Worm (Caenorhabditis elegans): ENCODE results near the gene ipla-2.

The ipla-2 gene

ce11 chrX:9862916-9863624 is 25.2 kb upstream of the ipla-2 start, which contains the start of the genes gst-36 and R07B1.5:
Gene gst-36 (minus strand): TSS chrX:9862960.
Gene R07B1.5 (plus strand): TSS chrX:9863580.
- no peak for TF ChIP-seq T22C8.4 (GFP tag; IDR thresholded peaks at IDR 0.05)
- no peak for TF ChIP-seq med-1 (GFP tag; optimal IDR thresholded peaks at IDR 0.05; ENCODE audit: insufficient read depth)
- no peak for TF ChIP-seq flt-1 (GFP tag; IDR thresholded peaks at IDR 0.05)
- TF ChIP-seq tab-1 (GFP tag; IDR thresholded peaks at IDR 0.05) = no peak
- no peak for TF ChIP-seq ztf-23 (GFP tag; IDR thresholded peaks at IDR 0.05)
- TF ChIP-seq ztf-29 (GFP tag; IDR thresholded peaks at IDR 0.05) = no peak

ce11 chrX:9858069-9858468 is 20.2 kb upstream of the ipla-2 start, which contains the start of gene scav-5:
Gene scav-5 (plus strand): TSS chrX:9858365.
- TF ChIP-seq cog-1 (tag; optimal IDR thresholded peaks at IDR 0.05) (no peak), T22C8.4 (GFP tag; IDR thresholded peaks at IDR 0.05) (no peak), klf-2 (GFP tag; conservative IDR thresholded peaks at IDR 0.05) (no peak), med-1 (GFP tag; optimal IDR thresholded peaks at IDR 0.05; ENCODE audit: insufficient read depth) (no peak), tab-1 (GFP tag; IDR thresholded peaks at IDR 0.05) (no peak), ztf-29 (GFP tag; IDR thresholded peaks at IDR 0.05) (no peak), flt-1 (GFP tag; IDR thresholded peaks at IDR 0.05) (no peak), ztf-23 (GFP tag; IDR thresholded peaks at IDR 0.05) (no peak), ref-1 (GFP tag; conservative IDR thresholded peaks at IDR 0.05) (no peak)

- TF ChIP-seq tab-1 (GFP tag; IDR thresholded peaks at IDR 0.05) = no peak
- TF ChIP-seq cog-1 (tag; optimal IDR thresholded peaks at IDR 0.05) = no peak
- TF ChIP-seq T22C8.4 (GFP tag; IDR thresholded peaks at IDR 0.05) = no peak
- TF ChIP-seq ztf-29 (GFP tag; IDR thresholded peaks at IDR 0.05) = no peak
- TF ChIP-seq flt-1 (GFP tag; IDR thresholded peaks at IDR 0.05) = no peak
- no peak for TF ChIP-seq klf-2 (GFP tag; conservative IDR thresholded peaks at IDR 0.05)
- no peak for TF ChIP-seq ref-1 (GFP tag; conservative IDR thresholded peaks at IDR 0.05)
- TF ChIP-seq ztf-23 (GFP tag; IDR thresholded peaks at IDR 0.05) = no peak
- TF ChIP-seq med-1 (GFP tag; optimal IDR thresholded peaks at IDR 0.05; ENCODE audit: insufficient read depth) = no peak
Observed at ce11 chrX:9856618-9857017, 18.8 kb upstream of the ipla-2 start, which contains the start of gene R07B1.11. Gene R07B1.11 (plus strand): TSS chrX:9856918.

- TF ChIP-seq med-1 (GFP tag; optimal IDR thresholded peaks at IDR 0.05; ENCODE audit: insufficient read depth) = no peak
- TF ChIP-seq ztf-29 (GFP tag; IDR thresholded peaks at IDR 0.05) = no peak
- no peak for TF ChIP-seq ztf-23 (GFP tag; IDR thresholded peaks at IDR 0.05)
- no peak for TF ChIP-seq tab-1 (GFP tag; IDR thresholded peaks at IDR 0.05)
Observed at ce11 chrX:9851745-9852330, 14.0 kb upstream of the ipla-2 start, which contains the start of gene lec-7. Gene lec-7 (plus strand): TSS chrX:9852041.

ce11 chrX:9850258-9850657 is 12.4 kb upstream of the ipla-2 start, which contains the start of gene lec-8:
Gene lec-8 (plus strand): TSS chrX:9850571.
- no peak for TF ChIP-seq ref-1 (GFP tag; conservative IDR thresholded peaks at IDR 0.05)
- no peak for TF ChIP-seq ztf-29 (GFP tag; IDR thresholded peaks at IDR 0.05)
- no peak for TF ChIP-seq ztf-23 (GFP tag; IDR thresholded peaks at IDR 0.05)
- no peak for TF ChIP-seq flt-1 (GFP tag; IDR thresholded peaks at IDR 0.05)
- no peak for TF ChIP-seq tab-1 (GFP tag; IDR thresholded peaks at IDR 0.05)
- TF ChIP-seq T22C8.4 (GFP tag; IDR thresholded peaks at IDR 0.05) = no peak

ce11 chrX:9848214-9848789 is 10.5 kb upstream of the ipla-2 start:
- TF ChIP-seq ref-1 (GFP tag; conservative IDR thresholded peaks at IDR 0.05) (no peak), ztf-23 (GFP tag; IDR thresholded peaks at IDR 0.05) (no peak), ztf-29 (GFP tag; IDR thresholded peaks at IDR 0.05) (no peak), cog-1 (tag; optimal IDR thresholded peaks at IDR 0.05) (no peak)

ce11 chrX:9846975-9847374 is 9.1 kb upstream of the ipla-2 start, which contains the start of gene vab-15:
Gene vab-15 (plus strand): TSS chrX:9847275.
- TF ChIP-seq T22C8.4 (GFP tag; IDR thresholded peaks at IDR 0.05) (no peak), med-1 (GFP tag; optimal IDR thresholded peaks at IDR 0.05; ENCODE audit: insufficient read depth) (no peak), ref-1 (GFP tag; conservative IDR thresholded peaks at IDR 0.05) (no peak), ztf-29 (GFP tag; IDR thresholded peaks at IDR 0.05) (no peak), klf-2 (GFP tag; conservative IDR thresholded peaks at IDR 0.05) (no peak), ztf-23 (GFP tag; IDR thresholded peaks at IDR 0.05) (no peak), cog-1 (tag; optimal IDR thresholded peaks at IDR 0.05) (no peak), tab-1 (GFP tag; IDR thresholded peaks at IDR 0.05) (no peak), flt-1 (GFP tag; IDR thresholded peaks at IDR 0.05) (no peak)

- TF ChIP-seq ztf-29 (GFP tag; IDR thresholded peaks at IDR 0.05) = no peak
- TF ChIP-seq klf-2 (GFP tag; conservative IDR thresholded peaks at IDR 0.05) = no peak
- no peak for TF ChIP-seq flt-1 (GFP tag; IDR thresholded peaks at IDR 0.05)
- no peak for TF ChIP-seq T22C8.4 (GFP tag; IDR thresholded peaks at IDR 0.05)
- no peak for TF ChIP-seq ztf-23 (GFP tag; IDR thresholded peaks at IDR 0.05)
- TF ChIP-seq tab-1 (GFP tag; IDR thresholded peaks at IDR 0.05) = no peak
- no peak for TF ChIP-seq ref-1 (GFP tag; conservative IDR thresholded peaks at IDR 0.05)
- no peak for TF ChIP-seq med-1 (GFP tag; optimal IDR thresholded peaks at IDR 0.05; ENCODE audit: insufficient read depth)
- TF ChIP-seq cog-1 (tag; optimal IDR thresholded peaks at IDR 0.05) = no peak
Observed at ce11 chrX:9845916-9846315, 8.1 kb upstream of the ipla-2 start.

- no peak for TF ChIP-seq T22C8.4 (GFP tag; IDR thresholded peaks at IDR 0.05)
- TF ChIP-seq ref-1 (GFP tag; conservative IDR thresholded peaks at IDR 0.05) = no peak
- no peak for TF ChIP-seq med-1 (GFP tag; optimal IDR thresholded peaks at IDR 0.05; ENCODE audit: insufficient read depth)
- TF ChIP-seq klf-2 (GFP tag; conservative IDR thresholded peaks at IDR 0.05) = no peak
- TF ChIP-seq ztf-23 (GFP tag; IDR thresholded peaks at IDR 0.05) = no peak
- TF ChIP-seq flt-1 (GFP tag; IDR thresholded peaks at IDR 0.05) = no peak
- no peak for TF ChIP-seq cog-1 (tag; optimal IDR thresholded peaks at IDR 0.05)
Observed at ce11 chrX:9843568-9843967, 5.7 kb upstream of the ipla-2 start.

All from whole organism, midembryonic.